Fruit fly (Drosophila melanogaster) whole organism, embryonic: Measurements from ENCODE around the gene Ogdh.

Experiments
- Adf1 ChIP-seq: fragments of 200-800 bp; sonication (Bioruptor generic); IDR thresholded peaks from 2 replicates; pipeline ENCODE4 v1.3.6; 2022; ENCODE audit warnings: missing biosample characterization, missing genetic modification characterization
- Atf-2 ChIP-seq: fragments of 200-800 bp; sonication (Bioruptor generic); optimal IDR thresholded peaks from 2 replicates; lab custom pipeline; 2016; ENCODE audit warnings: missing biosample characterization, missing genetic modification characterization
- CG10209 ChIP-seq: fragments of 200-800 bp; sonication (Bioruptor generic); optimal IDR thresholded peaks from 3 replicates; lab custom pipeline; 2017; ENCODE audit warnings: missing biosample characterization, mild to moderate bottlenecking, missing genetic modification characterization, missing genetic modification reagents
- CG1024 ChIP-seq: fragments of 200-800 bp; sonication (Bioruptor generic); IDR thresholded peaks from 2 replicates; pipeline ENCODE4 v1.3.6; 2022; ENCODE audit warnings: missing biosample characterization, missing genetic modification characterization
- CG10543 ChIP-seq: fragments of 200-800 bp; sonication (Bioruptor generic); optimal IDR thresholded peaks from 3 replicates; lab custom pipeline; 2017; ENCODE audit warnings: missing biosample characterization, mild to moderate bottlenecking, missing genetic modification characterization, moderate library complexity
- CG12236 ChIP-seq: fragments of 200-800 bp; sonication (Bioruptor generic); optimal IDR thresholded peaks from 2 replicates; lab custom pipeline; 2016; ENCODE audit warnings: missing biosample characterization, missing genetic modification characterization
- CG1233 ChIP-seq: fragments of 200-800 bp; sonication (Bioruptor generic); optimal IDR thresholded peaks from 4 replicates; lab custom pipeline; 2018; ENCODE audit warnings: missing biosample characterization, mild to moderate bottlenecking, missing genetic modification characterization
- CG15011 ChIP-seq: fragments of 200-800 bp; sonication (Bioruptor generic); optimal IDR thresholded peaks from 3 replicates; lab custom pipeline; 2018; ENCODE audit warnings: missing biosample characterization, mild to moderate bottlenecking, missing genetic modification characterization
- CG18619 ChIP-seq: fragments of 200-800 bp; sonication (Bioruptor generic); optimal IDR thresholded peaks from 3 replicates; lab custom pipeline; 2017; ENCODE audit warnings: missing biosample characterization, mild to moderate bottlenecking, missing genetic modification characterization
- CG2120 ChIP-seq: fragments of 200-800 bp; sonication (Bioruptor generic); optimal IDR thresholded peaks from 3 replicates; lab custom pipeline; 2016; ENCODE audit warnings: missing biosample characterization, missing genetic modification characterization
- CG3847 ChIP-seq: fragments of 200-800 bp; sonication (Bioruptor generic); IDR thresholded peaks from 2 replicates; pipeline ENCODE4 v1.3.6; 2022; ENCODE audit warnings: missing biosample characterization, missing genetic modification characterization
- CG4854 ChIP-seq: fragments of 200-800 bp; sonication (Bioruptor generic); optimal IDR thresholded peaks from 2 replicates; lab custom pipeline; 2016; ENCODE audit warnings: missing biosample characterization, missing genetic modification characterization, inconsistent platforms
- CG6272 ChIP-seq: fragments of 200-800 bp; sonication (Bioruptor generic); IDR thresholded peaks from 2 replicates; pipeline ENCODE4 v1.3.6; 2022; ENCODE audit warnings: missing biosample characterization, missing genetic modification characterization
- CG8944 ChIP-seq: fragments of 200-800 bp; sonication (Bioruptor generic); optimal IDR thresholded peaks from 3 replicates; lab custom pipeline; 2016; ENCODE audit warnings: missing biosample characterization, missing genetic modification characterization
- CHES-1-like ChIP-seq: fragments of 200-800 bp; sonication (Bioruptor generic); optimal IDR thresholded peaks from 2 replicates; lab custom pipeline; 2016; ENCODE audit warnings: missing biosample characterization, missing genetic modification characterization
- CTCF ChIP-seq: fragments of 200-800 bp; sonication (Bioruptor generic); optimal IDR thresholded peaks from 2 replicates; lab custom pipeline; 2017; ENCODE audit warnings: missing biosample characterization, mild to moderate bottlenecking, missing genetic modification characterization, moderate library complexity
- CrebB ChIP-seq: fragments of 200-800 bp; sonication (Bioruptor generic); optimal IDR thresholded peaks from 3 replicates; lab custom pipeline; 2018; ENCODE audit warnings: missing biosample characterization, mild to moderate bottlenecking, missing genetic modification characterization
- D19B ChIP-seq: fragments of 200-800 bp; sonication (Bioruptor generic); optimal IDR thresholded peaks from 2 replicates; lab custom pipeline; 2017; ENCODE audit warnings: missing biosample characterization, mild to moderate bottlenecking, missing genetic modification characterization
- Elba2 ChIP-seq: fragments of 200-800 bp; sonication (Bioruptor generic); optimal IDR thresholded peaks from 3 replicates; lab custom pipeline; 2016; ENCODE audit warnings: missing biosample characterization, missing genetic modification characterization
- Hey ChIP-seq: fragments of 200-800 bp; sonication (Bioruptor generic); optimal IDR thresholded peaks from 3 replicates; lab custom pipeline; 2018; ENCODE audit warnings: missing biosample characterization, mild to moderate bottlenecking, missing genetic modification characterization
- Jarid2 ChIP-seq: fragments of 200-800 bp; sonication (Bioruptor generic); optimal IDR thresholded peaks from 3 replicates; lab custom pipeline; 2017; ENCODE audit warnings: mild to moderate bottlenecking, missing biosample characterization, missing genetic modification reagents, missing genetic modification characterization
- NFAT ChIP-seq: fragments of 200-800 bp; sonication (Bioruptor generic); IDR thresholded peaks from 2 replicates; pipeline ENCODE4 v1.3.6; 2022; ENCODE audit warnings: missing biosample characterization, missing genetic modification characterization
- Scr ChIP-seq: fragments of 200-800 bp; sonication (Bioruptor generic); IDR thresholded peaks from 2 replicates; pipeline ENCODE4 v1.3.6; 2022; ENCODE audit warnings: missing biosample characterization, missing genetic modification characterization; ENCODE audit not compliant: partially characterized antibody
- Sin3A ChIP-seq: fragments of >200 bp; optimal IDR thresholded peaks from 2 replicates; lab custom pipeline; 2018
- Six4 ChIP-seq: fragments of 200-800 bp; sonication (Bioruptor generic); optimal IDR thresholded peaks from 2 replicates; lab custom pipeline; 2016; ENCODE audit warnings: missing biosample characterization, missing genetic modification characterization
- Xrp1 ChIP-seq: fragments of 200-800 bp; sonication (Bioruptor generic); IDR thresholded peaks from 2 replicates; pipeline ENCODE4 v1.3.6; 2022; ENCODE audit warnings: missing biosample characterization, missing genetic modification characterization
- ac ChIP-seq: fragments of 200-800 bp; sonication (Bioruptor generic); optimal IDR thresholded peaks from 3 replicates; lab custom pipeline; 2017; ENCODE audit warnings: missing biosample characterization, mild to moderate bottlenecking, missing genetic modification characterization
- bbx ChIP-seq: fragments of 200-800 bp; sonication (Bioruptor generic); IDR thresholded peaks from 2 replicates; pipeline ENCODE4 v1.3.6; 2022; ENCODE audit warnings: missing biosample characterization, missing genetic modification characterization; ENCODE audit not compliant: partially characterized antibody
- hbn ChIP-seq: fragments of 200-800 bp; sonication (Bioruptor generic); IDR thresholded peaks from 2 replicates; pipeline ENCODE4 v1.3.6; 2022; ENCODE audit warnings: missing biosample characterization, missing genetic modification characterization; ENCODE audit not compliant: partially characterized antibody
- hth ChIP-seq: fragments of >200 bp; optimal IDR thresholded peaks from 2 replicates; lab custom pipeline; 2017; ENCODE audit warnings: inconsistent platforms
- jing ChIP-seq: fragments of 200-800 bp; sonication (Bioruptor generic); optimal IDR thresholded peaks from 2 replicates; lab custom pipeline; 2018; ENCODE audit warnings: missing biosample characterization, mild to moderate bottlenecking, missing genetic modification characterization
- lbe ChIP-seq: fragments of 200-800 bp; sonication (Bioruptor generic); optimal IDR thresholded peaks from 2 replicates; lab custom pipeline; 2016; ENCODE audit warnings: missing biosample characterization, mild to moderate bottlenecking, missing genetic modification characterization
- luna ChIP-seq: fragments of 200-800 bp; sonication (Bioruptor generic); optimal IDR thresholded peaks from 2 replicates; lab custom pipeline; 2016; ENCODE audit warnings: missing biosample characterization, missing genetic modification characterization
- maf-S ChIP-seq: fragments of 200-800 bp; sonication (Bioruptor generic); optimal IDR thresholded peaks from 2 replicates; lab custom pipeline; 2016; ENCODE audit warnings: missing biosample characterization, missing genetic modification characterization
- nerfin-1 ChIP-seq: fragments of 200-800 bp; sonication (Bioruptor generic); optimal IDR thresholded peaks from 3 replicates; lab custom pipeline; 2019; ENCODE audit warnings: missing biosample characterization, mild to moderate bottlenecking, missing genetic modification characterization, moderate library complexity
- odd ChIP-seq: fragments of 200-800 bp; sonication (Bioruptor generic); optimal IDR thresholded peaks from 2 replicates; lab custom pipeline; 2017; ENCODE audit warnings: missing biosample characterization, mild to moderate bottlenecking, missing genetic modification characterization
- peb ChIP-seq: fragments of 200-800 bp; sonication (Bioruptor generic); IDR thresholded peaks from 2 replicates; pipeline ENCODE4 v1.3.6; 2022; ENCODE audit warnings: missing biosample characterization, missing genetic modification characterization
- pros ChIP-seq: fragments of 200-800 bp; sonication (Bioruptor generic); optimal IDR thresholded peaks from 3 replicates; lab custom pipeline; 2019; ENCODE audit warnings: missing biosample characterization, mild to moderate bottlenecking, missing genetic modification characterization, moderate library complexity
- scrt ChIP-seq: fragments of 200-800 bp; sonication (Bioruptor generic); optimal IDR thresholded peaks from 2 replicates; lab custom pipeline; 2018; ENCODE audit warnings: missing biosample characterization, mild to moderate bottlenecking, missing genetic modification characterization, moderate library complexity
- shn ChIP-seq: fragments of 200-800 bp; sonication (Bioruptor generic); optimal IDR thresholded peaks from 3 replicates; lab custom pipeline; 2016; ENCODE audit warnings: missing biosample characterization, missing genetic modification characterization
- sob ChIP-seq: fragments of 200-800 bp; sonication (Bioruptor generic); IDR thresholded peaks from 2 replicates; pipeline ENCODE4 v1.3.6; 2022; ENCODE audit warnings: missing biosample characterization, missing genetic modification characterization
- sqz ChIP-seq: fragments of 200-800 bp; sonication (Bioruptor generic); optimal IDR thresholded peaks from 3 replicates; lab custom pipeline; 2018; ENCODE audit warnings: missing biosample characterization, mild to moderate bottlenecking, missing genetic modification characterization
- tio ChIP-seq: fragments of 200-800 bp; sonication (Bioruptor generic); optimal IDR thresholded peaks from 2 replicates; lab custom pipeline; 2017; ENCODE audit warnings: missing biosample characterization, missing genetic modification characterization, inconsistent platforms
- vfl ChIP-seq: fragments of 200-800 bp; sonication (Bioruptor generic); optimal IDR thresholded peaks from 2 replicates; lab custom pipeline; 2016; ENCODE audit warnings: missing biosample characterization, missing genetic modification characterization

Gene Ogdh

DNA sequence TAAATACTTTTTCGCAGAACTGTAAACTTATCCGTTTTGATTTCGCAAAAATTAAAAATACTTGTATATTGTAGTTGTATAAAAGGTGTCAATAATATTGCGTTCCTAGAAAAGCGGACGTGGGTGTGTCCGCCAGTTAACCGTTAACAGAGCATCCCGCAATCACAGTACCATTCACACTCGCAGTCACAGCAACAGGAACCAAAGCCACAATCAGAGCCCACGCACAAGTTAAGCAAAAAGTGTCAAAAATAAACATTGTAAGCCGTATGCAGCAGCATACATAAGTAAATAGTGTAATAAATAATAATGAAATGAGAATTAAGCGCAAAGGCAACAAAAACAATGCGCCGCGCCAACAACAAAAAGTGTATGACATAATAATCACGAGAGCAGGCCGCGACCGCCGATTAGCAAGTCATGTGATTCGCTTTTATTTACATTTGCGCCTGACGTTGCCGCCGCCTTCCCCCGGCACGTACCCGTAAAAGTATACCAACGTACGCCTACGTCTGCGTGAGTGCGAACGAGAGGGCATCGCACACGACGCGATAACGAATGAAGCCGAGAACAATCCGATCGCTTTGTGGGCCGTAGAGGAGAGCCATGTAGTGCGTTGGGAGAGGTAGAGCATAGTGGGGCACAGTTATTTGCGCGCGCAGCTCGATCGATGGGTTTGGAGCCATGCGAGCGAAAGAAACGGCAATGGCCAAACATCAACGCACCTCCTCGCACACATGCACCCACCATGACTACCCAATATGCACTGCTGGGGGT, 55.3 kb downstream of the Ogdh start (continued):
- TF ChIP-seq Elba2 (GFP tag; lab: Kevin White, UChicago): no peak
- TF ChIP-seq pros (GFP tag; lab: Kevin White, UChicago): peak; percentile 58
- TF ChIP-seq Xrp1: peak; percentile 13; the same call in 1 of the 2 replicates
- no peak for TF ChIP-seq hth (lab: Kevin White, UChicago)
- TF ChIP-seq CG12236: no peak
- no peak for TF ChIP-seq CHES-1-like
- peak; percentile 49; the same call in 1 of the 2 replicates for TF ChIP-seq hbn (GFP tag; lab: Robert Waterston, UW)
- peak; percentile 0 for TF ChIP-seq maf-S (GFP tag; lab: Kevin White, UChicago)
- TF ChIP-seq Adf1 (GFP tag; lab: Robert Waterston, UW): peak; percentile 92
- no peak; the same call in 1 of the 2 replicates for TF ChIP-seq NFAT
- TF ChIP-seq vfl (GFP tag; lab: Kevin White, UChicago): no peak
- peak; percentile 32 for TF ChIP-seq Hey (tag; lab: Kevin White, UChicago)
- peak; percentile 18; the same call in 1 of the 2 replicates for TF ChIP-seq sob (GFP tag; lab: Robert Waterston, UW)
- no peak for TF ChIP-seq CG4854 (GFP tag; lab: Kevin White, UChicago)
- TF ChIP-seq scrt (GFP tag; lab: Kevin White, UChicago): peak; percentile 50
- no peak for TF ChIP-seq Six4 (GFP tag; lab: Kevin White, UChicago)
- TF ChIP-seq bbx (GFP tag; lab: Robert Waterston, UW): peak; percentile 54
- no peak for TF ChIP-seq CTCF (GFP tag; lab: Kevin White, UChicago)
- no peak for TF ChIP-seq Sin3A (lab: Kevin White, UChicago)
- TF ChIP-seq Atf-2 (GFP tag; lab: Kevin White, UChicago): no peak
- peak; percentile 21 for TF ChIP-seq CG1233 (GFP tag; lab: Kevin White, UChicago)
- no peak for TF ChIP-seq nerfin-1 (tag; lab: Kevin White, UChicago)
- TF ChIP-seq CG1024: no peak
- TF ChIP-seq peb (GFP tag; lab: Robert Waterston, UW): no peak
- TF ChIP-seq D19B (GFP tag; lab: Kevin White, UChicago): peak; percentile 46
- peak; percentile 54 for TF ChIP-seq CG10209 (GFP tag; lab: Kevin White, UChicago)
- peak; percentile 7 for TF ChIP-seq odd (GFP tag; lab: Kevin White, UChicago)
- no peak for TF ChIP-seq luna (GFP tag; lab: Kevin White, UChicago)
- TF ChIP-seq CrebB (tag; lab: Kevin White, UChicago): peak; percentile 75
- peak; percentile 9; the same call in 1 of the 2 replicates for TF ChIP-seq CG3847 (GFP tag; lab: Robert Waterston, UW)
- no peak for TF ChIP-seq CG8944 (GFP tag; lab: Kevin White, UChicago)
- TF ChIP-seq Jarid2 (GFP tag; lab: Kevin White, UChicago): peak; percentile 25
- no peak for TF ChIP-seq CG15011 (GFP tag; lab: Kevin White, UChicago)
- peak; percentile 34 for TF ChIP-seq lbe (GFP tag; lab: Kevin White, UChicago)
- peak; percentile 47; the same call in 1 of the 2 replicates for TF ChIP-seq Scr (GFP tag; lab: Robert Waterston, UW)
- no peak for TF ChIP-seq sqz
- TF ChIP-seq tio (GFP tag; lab: Kevin White, UChicago): peak; percentile 52
- TF ChIP-seq jing (GFP tag; lab: Kevin White, UChicago): peak; percentile 18
- TF ChIP-seq shn (GFP tag; lab: Kevin White, UChicago): peak; percentile 15
- TF ChIP-seq CG10543: peak; percentile 99
- TF ChIP-seq ac: no peak
- peak; percentile 49 for TF ChIP-seq CG2120 (GFP tag; lab: Kevin White, UChicago)
- TF ChIP-seq CG18619: no peak
- TF ChIP-seq CG6272 (GFP tag; lab: Robert Waterston, UW): no peak
